Worm (Caenorhabditis elegans): ENCODE data around the gene pals-21.
"Not testable (repeated sequence)": the region's sequence is repeated elsewhere in the genome, so short reads cannot be mapped to it uniquely, and the experiment has no call there.

pals-21 gene

DNA sequence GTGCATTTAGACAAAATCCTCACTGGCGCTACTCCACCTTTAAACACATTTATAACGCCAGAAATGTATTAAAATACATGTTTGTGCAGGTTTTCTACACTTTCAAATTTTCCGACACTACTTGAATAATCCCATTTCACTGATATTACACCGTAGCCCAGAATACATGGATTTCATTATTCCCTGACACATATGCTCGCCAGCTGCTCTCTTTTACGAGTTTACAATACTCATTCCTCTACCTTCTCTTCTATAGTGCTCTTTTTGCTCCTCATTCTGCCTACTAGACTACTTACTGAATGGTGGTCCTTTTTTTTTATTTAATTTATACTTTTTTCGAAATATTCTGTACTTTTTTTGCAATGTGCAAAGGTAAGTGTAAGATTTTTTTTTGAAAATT is 7.9 kb downstream of the pals-21 start:
- no peak for TF ChIP-seq nhr-28 (tag; optimal IDR thresholded peaks at IDR 0.05)
- TF ChIP-seq hlh-1 (tag; optimal IDR thresholded peaks at IDR 0.05) = peak; percentile 82

DNA sequence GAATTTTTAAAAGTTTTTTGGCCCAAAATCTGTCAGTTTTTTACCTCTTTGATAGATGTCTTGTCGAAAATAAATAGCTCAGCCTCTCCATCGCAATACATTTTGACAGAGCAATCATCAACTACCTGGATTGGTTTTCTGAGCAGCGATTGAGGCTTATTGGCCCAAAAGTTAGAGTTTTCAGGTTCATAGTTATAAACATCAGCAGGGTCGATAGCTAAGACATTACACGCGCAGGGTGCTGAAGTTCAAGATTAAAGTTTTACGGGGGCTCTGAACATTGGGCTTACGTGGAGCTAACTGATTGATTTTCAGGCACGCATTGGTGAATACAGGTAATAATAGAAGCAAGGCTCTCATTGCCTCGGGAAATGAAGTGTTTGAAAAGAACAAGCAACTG is 20.8 kb downstream of the pals-21 start, which contains the start of gene Y82E9BR.9:
TSS of gene Y82E9BR.9 (minus strand) at position 101 of the 400 bp plus-strand sequence.
- no peak for TF ChIP-seq lin-13 (tag; optimal IDR thresholded peaks at IDR 0.05)

DNA sequence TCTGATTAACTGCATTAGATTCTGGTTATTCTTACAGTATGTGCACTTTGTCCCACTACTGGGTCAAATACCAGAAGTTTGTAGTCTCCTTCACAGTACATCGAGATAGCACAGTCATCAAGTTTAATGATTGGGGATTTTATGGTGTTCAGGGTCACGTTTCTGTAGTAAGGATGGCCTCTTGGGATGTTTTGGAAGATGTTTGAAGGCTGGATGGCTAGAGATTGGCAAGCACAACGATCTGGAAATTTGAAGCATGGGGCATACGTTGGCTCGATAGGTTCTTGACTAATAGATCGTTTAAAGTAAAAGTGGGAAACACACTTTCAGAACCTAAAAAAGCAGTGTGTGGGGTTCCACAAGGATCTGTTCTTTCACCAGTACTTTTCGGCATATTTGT is 22.5 kb downstream of the pals-21 start, which contains the start of gene Y82E9BR.8:
TSS of gene Y82E9BR.8 (minus strand) at position 101 of the 400 bp plus-strand sequence.
- TF ChIP-seq lin-32 (GFP tag; optimal IDR thresholded peaks at IDR 0.05); mls-2 (tag; optimal IDR thresholded peaks at IDR 0.05); sptf-1 (tag; optimal IDR thresholded peaks at IDR 0.05): not testable (repeated sequence)

DNA sequence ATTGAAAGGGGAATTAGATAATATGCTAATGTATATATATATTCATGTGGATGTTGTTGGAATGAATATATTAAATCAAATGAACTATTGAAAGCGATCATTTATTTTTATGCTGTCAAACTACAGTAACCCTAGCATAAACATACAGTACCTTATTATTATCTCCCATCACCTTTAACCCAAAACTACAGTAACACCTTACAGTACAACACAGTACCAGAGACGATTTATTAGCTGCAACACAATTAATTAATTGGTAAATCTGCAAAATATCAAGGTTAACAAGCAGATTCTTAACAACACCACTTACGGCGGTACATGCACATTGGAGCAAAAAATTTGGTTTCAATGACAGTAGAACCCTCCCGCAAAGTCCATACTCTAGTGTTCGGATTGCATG is 25.1 kb downstream of the pals-21 start, which contains the start of gene Y82E9BL.1:
TSS of gene Y82E9BL.1 (minus strand) at position 101 of the 400 bp plus-strand sequence.
- no peak for TF ChIP-seq ztf-11 (tag; optimal IDR thresholded peaks at IDR 0.05)
- no peak for TF ChIP-seq mab-5 (tag; optimal IDR thresholded peaks at IDR 0.05)
- no peak for TF ChIP-seq sptf-1 (tag; optimal IDR thresholded peaks at IDR 0.05)
- no peak for TF ChIP-seq nhr-76 (tag; optimal IDR thresholded peaks at IDR 0.05)
- no peak for TF ChIP-seq nhr-28 (tag; optimal IDR thresholded peaks at IDR 0.05)
- TF ChIP-seq sem-2 (GFP tag; optimal IDR thresholded peaks at IDR 0.05) = no peak
- TF ChIP-seq unc-120 (tag; optimal IDR thresholded peaks at IDR 0.05; ENCODE audit: poor library complexity, severe bottlenecking) = no peak
- no peak for TF ChIP-seq snpc-4 (tag; optimal IDR thresholded peaks at IDR 0.05)
- TF ChIP-seq flh-1 (GFP tag; optimal IDR thresholded peaks at IDR 0.05) = no peak
- TF ChIP-seq tbx-8 (GFP tag; optimal IDR thresholded peaks at IDR 0.05) = no peak
- no peak for TF ChIP-seq unc-62 (GFP tag; optimal IDR thresholded peaks at IDR 0.05)
- no peak for TF ChIP-seq hlh-1 (tag; optimal IDR thresholded peaks at IDR 0.05)
- TF ChIP-seq zip-8 (tag; optimal IDR thresholded peaks at IDR 0.05) = no peak
- TF ChIP-seq nhr-237 (tag; optimal IDR thresholded peaks at IDR 0.05) = no peak
- TF ChIP-seq ces-1 (GFP tag; optimal IDR thresholded peaks at IDR 0.05) = no peak

DNA sequence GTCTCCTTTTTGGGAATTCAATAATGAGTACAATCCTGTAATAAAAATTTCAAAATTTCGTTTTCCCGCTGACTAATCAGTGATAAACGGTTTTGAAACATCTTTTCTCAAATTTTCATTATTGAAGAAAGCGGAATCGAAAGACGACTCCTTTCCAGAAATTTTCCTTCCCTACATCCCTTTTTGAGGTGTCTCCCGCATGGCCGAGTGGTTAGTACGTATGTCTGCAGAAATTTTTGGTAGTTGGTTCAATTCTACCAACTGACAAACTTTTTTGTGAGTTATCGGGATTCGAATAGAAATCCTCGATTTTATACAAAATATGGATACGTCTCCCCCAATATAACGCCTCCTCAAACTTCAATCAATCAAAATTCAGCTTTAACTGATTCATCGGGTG is 25.9 kb downstream of the pals-21 start:
- TF ChIP-seq bed-3 (GFP tag; optimal IDR thresholded peaks at IDR 0.05) = no peak
- no peak for TF ChIP-seq pha-4 (tag; optimal IDR thresholded peaks at IDR 0.05)
- no peak for TF ChIP-seq mab-5 (tag; optimal IDR thresholded peaks at IDR 0.05)
- no peak for TF ChIP-seq mls-2 (tag; optimal IDR thresholded peaks at IDR 0.05)

DNA sequence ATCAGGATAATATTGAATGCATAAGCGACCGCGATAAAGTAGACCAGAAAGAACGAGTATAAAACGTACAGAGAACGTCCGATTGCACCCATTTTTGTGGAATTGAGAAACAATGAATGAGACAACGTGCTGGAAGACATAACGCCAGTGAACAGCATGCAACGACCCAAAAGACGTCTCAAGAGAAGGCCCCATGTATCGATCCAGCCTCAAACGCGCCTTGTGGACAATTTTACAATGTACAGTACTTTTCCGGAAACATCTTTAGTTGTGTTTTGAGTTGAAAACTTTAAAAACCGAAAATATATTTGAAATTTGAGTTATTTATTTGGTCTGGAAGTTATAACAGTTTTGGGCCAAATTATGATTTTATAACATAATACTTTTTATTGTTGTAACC is 29.7 kb downstream of the pals-21 start, which contains the start of gene Y82E9BL.3:
TSS of gene Y82E9BL.3 (minus strand) at position 101 of the 400 bp plus-strand sequence.
- TF ChIP-seq cnd-1 (tag; optimal IDR thresholded peaks at IDR 0.05) (no peak), mls-2 (tag; optimal IDR thresholded peaks at IDR 0.05) (no peak), blmp-1 (tag; optimal IDR thresholded peaks at IDR 0.05) (no peak), pha-4 (tag; optimal IDR thresholded peaks at IDR 0.05) (no peak), nhr-2 (tag; optimal IDR thresholded peaks at IDR 0.05) (no peak), ces-1 (GFP tag; optimal IDR thresholded peaks at IDR 0.05) (no peak), sptf-1 (tag; optimal IDR thresholded peaks at IDR 0.05) (no peak), ceh-83 (GFP tag; optimal IDR thresholded peaks at IDR 0.05) (no peak), bed-3 (GFP tag; optimal IDR thresholded peaks at IDR 0.05) (no peak), flh-1 (GFP tag; optimal IDR thresholded peaks at IDR 0.05) (no peak), hlh-1 (tag; optimal IDR thresholded peaks at IDR 0.05) (no peak), ztf-11 (tag; optimal IDR thresholded peaks at IDR 0.05) (no peak), zip-8 (tag; optimal IDR thresholded peaks at IDR 0.05) (no peak), lsy-2 (tag; optimal IDR thresholded peaks at IDR 0.05) (no peak), lin-32 (GFP tag; optimal IDR thresholded peaks at IDR 0.05) (no peak), elt-1 (tag; optimal IDR thresholded peaks at IDR 0.05; ENCODE audit: borderline replicate concordance, insufficient read depth) (no peak), nhr-28 (tag; optimal IDR thresholded peaks at IDR 0.05) (no peak), nhr-12 (tag; optimal IDR thresholded peaks at IDR 0.05) (no peak)

DNA sequence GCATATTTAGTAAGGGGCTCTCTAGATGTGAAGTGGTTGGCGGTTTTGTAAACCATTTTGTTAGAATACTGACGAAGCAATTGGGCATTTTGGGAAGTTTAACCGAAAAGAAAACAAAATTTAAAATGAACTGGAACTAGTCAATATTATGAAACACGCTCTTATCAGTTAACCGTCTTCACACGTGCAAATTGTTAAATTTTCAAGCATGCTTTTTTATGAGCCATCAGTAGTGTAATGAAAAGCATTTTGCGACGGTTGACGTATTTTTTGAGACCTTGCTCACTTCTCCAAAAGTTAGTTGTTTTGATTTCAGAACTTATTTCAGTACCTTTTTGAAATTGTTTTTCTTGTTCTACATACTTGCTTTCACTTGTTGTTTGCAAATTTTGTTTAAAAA is 31.1 kb downstream of the pals-21 start, which contains the start of gene fbxa-25:
TSS of gene fbxa-25 (minus strand) at position 138 of the 400 bp plus-strand sequence.
- TF ChIP-seq unc-120 (tag; optimal IDR thresholded peaks at IDR 0.05; ENCODE audit: poor library complexity, severe bottlenecking) (no peak), nhr-28 (tag; optimal IDR thresholded peaks at IDR 0.05) (no peak), ztf-11 (tag; optimal IDR thresholded peaks at IDR 0.05) (no peak), cnd-1 (tag; optimal IDR thresholded peaks at IDR 0.05) (no peak), elt-1 (tag; optimal IDR thresholded peaks at IDR 0.05; ENCODE audit: borderline replicate concordance, insufficient read depth) (no peak), unc-39 (tag; optimal IDR thresholded peaks at IDR 0.05) (no peak), tbx-8 (GFP tag; optimal IDR thresholded peaks at IDR 0.05) (no peak), nhr-237 (tag; optimal IDR thresholded peaks at IDR 0.05) (no peak), mls-2 (tag; optimal IDR thresholded peaks at IDR 0.05) (no peak), sptf-1 (tag; optimal IDR thresholded peaks at IDR 0.05) (no peak), ceh-39 (tag; optimal IDR thresholded peaks at IDR 0.05) (no peak), pha-4 (tag; optimal IDR thresholded peaks at IDR 0.05) (no peak), drap-1 (GFP tag; optimal IDR thresholded peaks at IDR 0.05) (no peak), mab-5 (tag; optimal IDR thresholded peaks at IDR 0.05) (no peak), nhr-76 (tag; optimal IDR thresholded peaks at IDR 0.05) (no peak), nhr-2 (tag; optimal IDR thresholded peaks at IDR 0.05) (no peak), lsy-2 (tag; optimal IDR thresholded peaks at IDR 0.05) (no peak), ces-1 (GFP tag; optimal IDR thresholded peaks at IDR 0.05) (no peak), blmp-1 (tag; optimal IDR thresholded peaks at IDR 0.05) (no peak)

Measured in whole organism, mixed stage, embryonic.